Fruit fly (Drosophila melanogaster): ENCODE measurements around the gene CG17068.
A peak's percentile ranks its signal among the peaks of the same experiment; 100 is the strongest.

CG17068 gene

dm6 chrX:20240518-20241186, 10.2 kb downstream of the CG17068 start:
- TF ChIP-seq Hnf4 (GFP tag; optimal IDR thresholded peaks at IDR 0.05) (no peak), pan (optimal IDR thresholded peaks at IDR 0.05) (no peak), CG32264 (GFP tag; optimal IDR thresholded peaks at IDR 0.05) (no peak), dmrt93B (GFP tag; optimal IDR thresholded peaks at IDR 0.05) (no peak), sv (GFP tag; optimal IDR thresholded peaks at IDR 0.05) (no peak)

DNA sequence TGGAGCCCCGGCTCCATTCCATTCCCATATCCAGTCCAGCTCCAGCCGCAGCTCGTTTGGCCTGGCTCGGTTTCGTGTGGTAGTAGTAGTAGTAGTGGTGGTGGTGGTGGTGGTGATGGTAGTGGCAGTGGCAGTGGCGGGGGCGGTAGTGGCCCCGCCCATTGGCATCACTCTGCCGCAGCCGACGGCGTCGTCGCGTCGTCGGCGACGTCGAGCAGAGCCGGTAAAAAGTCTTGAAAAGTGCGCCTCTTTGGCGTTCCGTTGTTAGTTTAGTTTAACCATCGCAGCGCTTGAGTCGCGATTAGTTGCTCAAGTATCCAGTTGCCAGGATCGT, 11.3 kb downstream of the CG17068 start, which contains the start of gene obst-A:
TSS of gene obst-A (plus strand) at position 248 of the 334 bp plus-strand sequence.
- TF ChIP-seq brk (GFP tag; optimal IDR thresholded peaks at IDR 0.05) (no peak), fru (GFP tag; optimal IDR thresholded peaks at IDR 0.05) (no peak), CrebA (GFP tag; optimal IDR thresholded peaks at IDR 0.05; ENCODE audit: borderline replicate concordance) (no peak), Jra (GFP tag; optimal IDR thresholded peaks at IDR 0.05) (no peak), h (GFP tag; optimal IDR thresholded peaks at IDR 0.05) (no peak), CG9705 (GFP tag; optimal IDR thresholded peaks at IDR 0.05) (no peak), Mio (GFP tag; optimal IDR thresholded peaks at IDR 0.05) (no peak), Dfd (GFP tag; optimal IDR thresholded peaks at IDR 0.05) (no peak), foxo (GFP tag; optimal IDR thresholded peaks at IDR 0.05) (no peak), OdsH (GFP tag; optimal IDR thresholded peaks at IDR 0.05) (no peak), CG32264 (GFP tag; optimal IDR thresholded peaks at IDR 0.05) (no peak)

DNA sequence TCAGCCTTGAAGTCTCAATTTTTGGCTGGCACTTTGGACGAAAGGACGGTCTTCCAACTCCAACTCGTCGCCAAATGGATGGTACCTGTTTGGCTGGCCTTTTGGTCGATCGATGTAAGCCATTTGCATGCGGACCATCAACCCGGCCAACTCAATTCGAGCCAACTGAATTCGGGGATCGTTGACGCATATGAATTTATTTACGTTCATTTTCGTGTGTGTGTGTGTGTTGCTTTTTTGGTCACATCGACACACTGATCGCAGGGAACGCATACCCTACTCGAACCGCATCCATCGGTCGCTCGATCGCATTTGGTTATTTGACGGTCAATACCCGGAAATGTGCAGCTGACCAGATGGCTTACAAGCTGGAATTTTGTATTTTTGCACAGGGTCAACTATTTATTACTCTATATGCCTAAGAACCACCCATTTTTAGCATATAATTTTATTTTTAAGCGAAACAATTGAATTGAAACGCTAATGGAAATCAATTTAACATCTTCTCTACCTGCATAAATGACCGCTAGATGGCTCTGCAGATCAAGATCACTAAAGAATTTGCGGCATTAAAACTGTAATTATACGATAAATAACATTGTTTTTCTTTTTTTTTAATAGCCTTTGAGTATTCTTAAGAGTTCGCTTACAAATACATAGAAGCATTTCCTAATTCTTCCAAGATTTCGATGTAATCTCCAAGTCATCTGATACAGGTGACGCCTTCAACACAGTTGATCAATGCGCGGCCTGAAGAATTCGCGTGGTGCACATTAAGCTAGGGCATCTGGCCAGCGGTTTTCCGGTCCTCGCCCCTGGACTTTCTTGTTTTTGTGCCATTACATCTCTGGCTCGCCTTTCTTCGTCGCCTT, 11.9 kb downstream of the CG17068 start:
- TF ChIP-seq Vsx2 (GFP tag; optimal IDR thresholded peaks at IDR 0.05; ENCODE audit: partially characterized antibody) (peak; percentile 38), sage (GFP tag; optimal IDR thresholded peaks at IDR 0.05) (no peak), woc (GFP tag; optimal IDR thresholded peaks at IDR 0.05) (peak; percentile 46), psq (GFP tag; optimal IDR thresholded peaks at IDR 0.05) (peak; percentile 1), Dfd (GFP tag; optimal IDR thresholded peaks at IDR 0.05) (no peak)

DNA sequence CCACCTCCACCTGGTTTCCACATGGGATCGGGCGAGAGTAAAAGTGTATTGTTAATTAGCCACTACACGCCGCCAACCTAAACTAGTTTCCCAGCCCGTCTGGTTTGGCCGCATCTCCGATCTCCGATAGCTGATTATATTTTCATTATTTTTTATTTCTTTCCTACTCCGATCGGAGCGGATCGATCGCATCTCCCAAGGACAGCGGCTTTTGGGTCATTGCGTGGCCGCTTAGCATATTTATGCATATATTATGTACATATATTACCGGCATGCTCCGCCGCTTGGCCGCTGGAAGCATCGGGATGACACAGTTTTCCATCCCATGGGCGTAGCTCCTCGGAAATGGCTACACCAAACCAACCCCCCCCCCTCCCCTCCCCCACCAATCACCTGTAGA, 13.0 kb downstream of the CG17068 start:
- no peak for TF ChIP-seq dl (GFP tag; optimal IDR thresholded peaks at IDR 0.05; ENCODE audit: insufficient read depth in 1 of 2, partially characterized antibody in 2 of 2)

DNA sequence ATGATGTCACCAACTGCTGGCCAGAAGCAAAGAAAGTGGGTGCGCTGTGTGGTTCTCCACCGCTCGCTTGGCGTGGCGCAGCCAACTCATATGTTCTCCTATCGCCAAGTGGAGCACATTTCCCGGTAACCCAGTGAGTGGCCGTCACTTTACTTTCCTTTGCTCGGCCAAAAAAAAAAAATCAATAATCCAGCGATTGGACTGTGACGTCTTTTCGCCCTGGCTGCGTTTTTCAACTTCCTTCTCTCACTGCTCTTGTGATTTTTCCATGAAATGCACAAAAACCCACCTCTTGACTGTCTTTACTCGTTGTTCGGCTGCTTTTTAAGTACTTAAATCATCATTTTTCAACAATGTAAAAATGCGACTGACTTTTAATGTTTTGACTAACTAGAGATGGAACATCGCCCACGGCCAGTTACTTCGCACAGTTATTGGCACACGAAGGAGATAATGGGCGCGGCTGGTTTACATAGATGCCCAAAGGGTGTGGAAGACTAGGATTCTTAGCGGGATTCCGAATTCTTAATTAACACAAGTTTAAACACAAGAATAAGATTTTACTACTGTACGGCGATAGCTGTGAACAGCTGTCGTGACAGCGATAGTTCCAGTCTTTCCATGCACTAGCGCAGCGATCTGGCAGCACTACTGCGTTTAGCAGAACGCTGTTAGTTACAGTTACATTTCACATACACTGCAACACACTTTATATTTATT, 14.9 kb downstream of the CG17068 start, which contains the start of gene sw:
TSS of gene sw (minus strand) at position 589 of the 720 bp plus-strand sequence.
- no peak for TF ChIP-seq Dfd (GFP tag; optimal IDR thresholded peaks at IDR 0.05)
- peak; percentile 31 for TF ChIP-seq h (GFP tag; optimal IDR thresholded peaks at IDR 0.05)
- peak; percentile 13 for TF ChIP-seq psq (GFP tag; optimal IDR thresholded peaks at IDR 0.05)
- TF ChIP-seq woc (GFP tag; optimal IDR thresholded peaks at IDR 0.05), result peak; percentile 78
- TF ChIP-seq dsf (GFP tag; optimal IDR thresholded peaks at IDR 0.05; ENCODE audit: borderline replicate concordance), result no peak
- no peak for TF ChIP-seq CG32264 (GFP tag; optimal IDR thresholded peaks at IDR 0.05)
- TF ChIP-seq Abd-B (GFP tag; optimal IDR thresholded peaks at IDR 0.05), result no peak
- no peak for TF ChIP-seq pan (optimal IDR thresholded peaks at IDR 0.05)
- peak; percentile 73 for TF ChIP-seq fru (GFP tag; optimal IDR thresholded peaks at IDR 0.05)
- TF ChIP-seq GATAd (GFP tag; optimal IDR thresholded peaks at IDR 0.05), result no peak
- no peak for TF ChIP-seq sage (GFP tag; optimal IDR thresholded peaks at IDR 0.05)
- TF ChIP-seq Myc (optimal IDR thresholded peaks at IDR 0.05), result no peak
- peak; percentile 26 for TF ChIP-seq rgr (GFP tag; optimal IDR thresholded peaks at IDR 0.05)
- TF ChIP-seq usp (GFP tag; optimal IDR thresholded peaks at IDR 0.05), result no peak
- peak; percentile 56 for TF ChIP-seq ey (GFP tag; optimal IDR thresholded peaks at IDR 0.05)
- peak; percentile 52 for TF ChIP-seq CG9705 (GFP tag; optimal IDR thresholded peaks at IDR 0.05)
- TF ChIP-seq CrebA (GFP tag; optimal IDR thresholded peaks at IDR 0.05; ENCODE audit: borderline replicate concordance), result no peak
- no peak for TF ChIP-seq Vsx2 (GFP tag; optimal IDR thresholded peaks at IDR 0.05; ENCODE audit: partially characterized antibody)
- peak; percentile 43 for TF ChIP-seq Sp1 (GFP tag; optimal IDR thresholded peaks at IDR 0.05)
- peak; percentile 57 for TF ChIP-seq Hnf4 (GFP tag; optimal IDR thresholded peaks at IDR 0.05)
- peak; percentile 54 for TF ChIP-seq br (GFP tag; optimal IDR thresholded peaks at IDR 0.05)
- TF ChIP-seq HLH106 (tag; optimal IDR thresholded peaks at IDR 0.05), result peak; percentile 76
- TF ChIP-seq sv (GFP tag; optimal IDR thresholded peaks at IDR 0.05), result peak; percentile 17
- TF ChIP-seq Rel (GFP tag; optimal IDR thresholded peaks at IDR 0.05), result no peak
- TF ChIP-seq Rel (tag; optimal IDR thresholded peaks at IDR 0.05), result no peak
- TF ChIP-seq Mio (GFP tag; optimal IDR thresholded peaks at IDR 0.05), result no peak
- peak; percentile 46 for TF ChIP-seq Jra (GFP tag; optimal IDR thresholded peaks at IDR 0.05)
- no peak for TF ChIP-seq N (GFP tag; optimal IDR thresholded peaks at IDR 0.05)
- no peak for TF ChIP-seq dl (GFP tag; optimal IDR thresholded peaks at IDR 0.05; ENCODE audit: insufficient read depth in 1 of 2, partially characterized antibody in 2 of 2)
- no peak for TF ChIP-seq Dif (GFP tag; optimal IDR thresholded peaks at IDR 0.05; ENCODE audit: partially characterized antibody)
- TF ChIP-seq tai (GFP tag; optimal IDR thresholded peaks at IDR 0.05), result peak; percentile 39
- TF ChIP-seq foxo (GFP tag; optimal IDR thresholded peaks at IDR 0.05), result peak in 1 of 2 experiments; percentile 53
- no peak for TF ChIP-seq brk (GFP tag; optimal IDR thresholded peaks at IDR 0.05)
- TF ChIP-seq Hr83 (GFP tag; optimal IDR thresholded peaks at IDR 0.05; ENCODE audit: poor library complexity, severe bottlenecking), result no peak
